Fruit fly (Drosophila melanogaster): ENCODE data around the gene Bet5.

The Bet5 gene

DNA sequence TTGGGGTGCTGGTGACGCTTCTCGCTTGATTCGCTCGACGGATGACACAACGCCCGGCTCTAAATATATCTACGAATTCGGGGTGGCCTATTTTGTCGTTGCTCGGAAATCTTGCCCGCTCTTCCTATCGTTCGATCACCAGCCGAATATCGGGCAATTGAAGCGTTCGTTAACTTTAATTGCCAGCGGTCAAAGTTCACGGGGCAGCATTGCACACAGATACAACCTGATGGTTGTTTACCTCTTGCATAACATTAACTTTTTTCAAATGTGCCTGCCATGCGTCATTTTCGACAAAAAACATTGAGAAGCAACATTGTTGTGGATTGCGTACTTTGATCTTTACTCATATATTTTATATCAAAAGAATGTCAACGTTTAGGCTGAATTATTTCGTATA is 17.8 kb downstream of the Bet5 start:
- TF ChIP-seq Jra (GFP tag; optimal IDR thresholded peaks at IDR 0.05) (no peak), Hr78 (GFP tag; optimal IDR thresholded peaks at IDR 0.05) (no peak), ey (GFP tag; optimal IDR thresholded peaks at IDR 0.05) (no peak), N (GFP tag; optimal IDR thresholded peaks at IDR 0.05) (no peak), tai (GFP tag; optimal IDR thresholded peaks at IDR 0.05) (no peak), psq (GFP tag; optimal IDR thresholded peaks at IDR 0.05) (no peak), rgr (GFP tag; optimal IDR thresholded peaks at IDR 0.05) (no peak), CG9705 (GFP tag; optimal IDR thresholded peaks at IDR 0.05) (no peak), HLH106 (tag; optimal IDR thresholded peaks at IDR 0.05) (no peak), Hr83 (GFP tag; optimal IDR thresholded peaks at IDR 0.05; ENCODE audit: poor library complexity, severe bottlenecking) (no peak), lola (GFP tag; optimal IDR thresholded peaks at IDR 0.05) (no peak), pan (optimal IDR thresholded peaks at IDR 0.05) (no peak), Dif (GFP tag; optimal IDR thresholded peaks at IDR 0.05; ENCODE audit: partially characterized antibody) (no peak), Myc (optimal IDR thresholded peaks at IDR 0.05) (no peak), OdsH (GFP tag; optimal IDR thresholded peaks at IDR 0.05) (no peak), brk (GFP tag; optimal IDR thresholded peaks at IDR 0.05) (no peak), Abd-B (GFP tag; optimal IDR thresholded peaks at IDR 0.05) (no peak), woc (GFP tag; optimal IDR thresholded peaks at IDR 0.05) (no peak), Hnf4 (GFP tag; optimal IDR thresholded peaks at IDR 0.05) (no peak), usp (GFP tag; optimal IDR thresholded peaks at IDR 0.05) (no peak)

dm6 chr3R:30198793-30199192 is 18.8 kb downstream of the Bet5 start:
- no peak for TF ChIP-seq ey (GFP tag; optimal IDR thresholded peaks at IDR 0.05)
- no peak for TF ChIP-seq brk (GFP tag; optimal IDR thresholded peaks at IDR 0.05)
- no peak for TF ChIP-seq usp (GFP tag; optimal IDR thresholded peaks at IDR 0.05)
- no peak for TF ChIP-seq Vsx2 (GFP tag; optimal IDR thresholded peaks at IDR 0.05; ENCODE audit: partially characterized antibody)
- no peak for TF ChIP-seq Dif (GFP tag; optimal IDR thresholded peaks at IDR 0.05; ENCODE audit: partially characterized antibody)
- TF ChIP-seq Sp1 (GFP tag; optimal IDR thresholded peaks at IDR 0.05): no peak
- no peak for TF ChIP-seq CG32264 (GFP tag; optimal IDR thresholded peaks at IDR 0.05)
- TF ChIP-seq Hr78 (GFP tag; optimal IDR thresholded peaks at IDR 0.05): no peak
- TF ChIP-seq Rel (GFP tag; optimal IDR thresholded peaks at IDR 0.05): no peak
- no peak for TF ChIP-seq Rel (tag; optimal IDR thresholded peaks at IDR 0.05)

- TF ChIP-seq h (GFP tag; optimal IDR thresholded peaks at IDR 0.05) (peak; percentile 37), Rel (GFP tag; optimal IDR thresholded peaks at IDR 0.05) (no peak), Rel (tag; optimal IDR thresholded peaks at IDR 0.05) (peak; percentile 33), psq (GFP tag; optimal IDR thresholded peaks at IDR 0.05) (no peak), pan (optimal IDR thresholded peaks at IDR 0.05) (no peak), usp (GFP tag; optimal IDR thresholded peaks at IDR 0.05) (no peak), Jra (GFP tag; optimal IDR thresholded peaks at IDR 0.05) (peak; percentile 10), OdsH (GFP tag; optimal IDR thresholded peaks at IDR 0.05) (no peak), sv (GFP tag; optimal IDR thresholded peaks at IDR 0.05) (no peak), fru (GFP tag; optimal IDR thresholded peaks at IDR 0.05) (peak; percentile 44)
Measured at dm6 chr3R:30200091-30200698, 20.2 kb downstream of the Bet5 start.

- no peak for TF ChIP-seq dsf (GFP tag; optimal IDR thresholded peaks at IDR 0.05; ENCODE audit: borderline replicate concordance)
- TF ChIP-seq tai (GFP tag; optimal IDR thresholded peaks at IDR 0.05): no peak
- TF ChIP-seq Hnf4 (GFP tag; optimal IDR thresholded peaks at IDR 0.05): no peak
- TF ChIP-seq Vsx2 (GFP tag; optimal IDR thresholded peaks at IDR 0.05; ENCODE audit: partially characterized antibody): no peak
- no peak for TF ChIP-seq Sp1 (GFP tag; optimal IDR thresholded peaks at IDR 0.05)
- TF ChIP-seq Jra (GFP tag; optimal IDR thresholded peaks at IDR 0.05): no peak
- no peak for TF ChIP-seq h (GFP tag; optimal IDR thresholded peaks at IDR 0.05)
- TF ChIP-seq foxo (GFP tag; optimal IDR thresholded peaks at IDR 0.05): no peak
- TF ChIP-seq Mio (GFP tag; optimal IDR thresholded peaks at IDR 0.05): no peak
- TF ChIP-seq sv (GFP tag; optimal IDR thresholded peaks at IDR 0.05): no peak
- no peak for TF ChIP-seq pan (optimal IDR thresholded peaks at IDR 0.05)
- TF ChIP-seq Rel (GFP tag; optimal IDR thresholded peaks at IDR 0.05): no peak
- TF ChIP-seq Rel (tag; optimal IDR thresholded peaks at IDR 0.05): no peak
- no peak for TF ChIP-seq sage (GFP tag; optimal IDR thresholded peaks at IDR 0.05)
Measured at dm6 chr3R:30201064-30201463, 21.0 kb downstream of the Bet5 start.

dm6 chr3R:30202898-30203103 is 22.8 kb downstream of the Bet5 start, which contains the start of gene CG9743:
Gene CG9743, minus strand, starts transcription at chr3R:30202998.
- TF ChIP-seq CG9705 (GFP tag; optimal IDR thresholded peaks at IDR 0.05) (no peak), CG32264 (GFP tag; optimal IDR thresholded peaks at IDR 0.05) (no peak), CrebA (GFP tag; optimal IDR thresholded peaks at IDR 0.05; ENCODE audit: borderline replicate concordance) (no peak), Rel (GFP tag; optimal IDR thresholded peaks at IDR 0.05) (no peak), Rel (tag; optimal IDR thresholded peaks at IDR 0.05) (no peak), Jra (GFP tag; optimal IDR thresholded peaks at IDR 0.05) (no peak)

Measured in whole organism, wandering third instar larva.